Worm (Caenorhabditis elegans) whole organism, L3 larva: Measurements from ENCODE around the gene ppm-2.

ENCODE experiments used
- R02D3.7 ChIP-seq: fragments of 150-350 bp; optimal IDR thresholded peaks from 2 replicates; lab custom pipeline; 2014; ENCODE audit warnings: missing biosample characterization, missing genetic modification characterization
- aly-2 ChIP-seq: fragments of 150-350 bp; optimal IDR thresholded peaks from 2 replicates; lab custom pipeline; 2014; ENCODE audit warnings: missing biosample characterization, missing genetic modification characterization
- ama-1 ChIP-seq: fragments of 150-350 bp; optimal IDR thresholded peaks from 2 replicates; lab custom pipeline; 2018
- ceh-16 ChIP-seq: sonication (generic microtip); optimal IDR thresholded peaks from 2 replicates; lab custom pipeline; 2017; ENCODE audit warnings: missing biosample characterization, missing genetic modification characterization
- ceh-28 ChIP-seq: fragments of 150-350 bp; optimal IDR thresholded peaks from 2 replicates; lab custom pipeline; 2014; ENCODE audit warnings: missing biosample characterization, missing genetic modification reagents, missing genetic modification characterization
- ceh-82 ChIP-seq: fragments of 150-350 bp; optimal IDR thresholded peaks from 2 replicates; lab custom pipeline; 2014; ENCODE audit warnings: missing biosample characterization, missing genetic modification characterization
- ceh-9 ChIP-seq: sonication (generic microtip); optimal IDR thresholded peaks from 2 replicates; lab custom pipeline; 2018; ENCODE audit warnings: missing biosample characterization, missing genetic modification characterization
- egl-27 ChIP-seq: sonication (generic microtip); optimal IDR thresholded peaks from 4 replicates; lab custom pipeline; 2017; ENCODE audit warnings: missing biosample characterization, missing genetic modification reagents, missing genetic modification characterization
- egl-5 ChIP-seq: fragments of 150-350 bp; optimal IDR thresholded peaks from 2 replicates; lab custom pipeline; 2017; ENCODE audit warnings: missing biosample characterization, missing genetic modification reagents, missing genetic modification characterization, inconsistent platforms
- elt-1 ChIP-seq: fragments of 150-350 bp; optimal IDR thresholded peaks from 2 replicates; lab custom pipeline; 2014; ENCODE audit warnings: missing biosample characterization, missing genetic modification characterization
- elt-2 ChIP-seq: sonication (generic microtip); optimal IDR thresholded peaks from 2 replicates; lab custom pipeline; 2016; ENCODE audit warnings: missing genetic modification reagents, mild to moderate bottlenecking, missing genetic modification characterization, missing compliant biosample characterization
- elt-3 ChIP-seq, 3 experiments: fragments of 150-350 bp in 1 of 3; sonication (generic microtip) in 2 of 3; optimal IDR thresholded peaks; 2 replicates in 2 of 3; 4 replicates in 1 of 3; lab custom pipeline; 2014 to 2017; ENCODE audit warnings: missing biosample characterization in 3 of 3, missing genetic modification characterization in 3 of 3
- fkh-10 ChIP-seq: sonication (generic microtip); optimal IDR thresholded peaks from 2 replicates; lab custom pipeline; 2017; ENCODE audit warnings: missing biosample characterization, missing genetic modification reagents, missing genetic modification characterization
- fos-1 ChIP-seq: fragments of 150-350 bp; optimal IDR thresholded peaks from 2 replicates; lab custom pipeline; 2014; ENCODE audit warnings: missing biosample characterization, missing genetic modification characterization
- hmg-11 ChIP-seq: sonication (generic microtip); optimal IDR thresholded peaks from 2 replicates; lab custom pipeline; 2016; ENCODE audit warnings: missing genetic modification characterization, missing compliant biosample characterization
- jun-1 ChIP-seq: fragments of 150-350 bp; optimal IDR thresholded peaks from 2 replicates; lab custom pipeline; 2014; ENCODE audit warnings: missing biosample characterization, missing genetic modification reagents, missing genetic modification characterization
- lin-15B ChIP-seq: fragments of 150-350 bp; optimal IDR thresholded peaks from 2 replicates; lab custom pipeline; 2014; ENCODE audit warnings: missing biosample characterization, missing genetic modification characterization
- lin-39 ChIP-seq: fragments of 150-350 bp; optimal IDR thresholded peaks from 2 replicates; lab custom pipeline; 2018; ENCODE audit warnings: missing biosample characterization, missing genetic modification reagents, missing genetic modification characterization
- lsy-12 ChIP-seq: sonication (generic microtip); optimal IDR thresholded peaks from 2 replicates; lab custom pipeline; 2016; ENCODE audit warnings: mild to moderate bottlenecking, missing genetic modification characterization, missing compliant biosample characterization
- mdl-1 ChIP-seq: fragments of 150-350 bp; optimal IDR thresholded peaks from 2 replicates; lab custom pipeline; 2014; ENCODE audit warnings: missing biosample characterization, missing genetic modification characterization
- mml-1 ChIP-seq: fragments of 150-350 bp; sonication (generic microtip); optimal IDR thresholded peaks from 3 replicates; lab custom pipeline; 2014; ENCODE audit warnings: missing biosample characterization, missing genetic modification characterization
- nfya-1 ChIP-seq: sonication (generic microtip); optimal IDR thresholded peaks from 2 replicates; lab custom pipeline; 2017; ENCODE audit warnings: missing genetic modification characterization, mild to moderate bottlenecking, missing compliant biosample characterization, antibody characterized with exemption, moderate library complexity; ENCODE audit not compliant: insufficient read depth
- nhr-11 ChIP-seq: fragments of 150-350 bp; optimal IDR thresholded peaks from 2 replicates; lab custom pipeline; 2014; ENCODE audit warnings: missing biosample characterization, missing genetic modification characterization
- nhr-23 ChIP-seq: fragments of 150-350 bp; optimal IDR thresholded peaks from 2 replicates; lab custom pipeline; 2014; ENCODE audit warnings: missing biosample characterization, missing genetic modification reagents, missing genetic modification characterization
- nhr-237 ChIP-seq: fragments of 150-350 bp; optimal IDR thresholded peaks from 2 replicates; lab custom pipeline; 2014; ENCODE audit warnings: missing biosample characterization, missing genetic modification characterization
- nhr-25 ChIP-seq: sonication (generic microtip); optimal IDR thresholded peaks from 2 replicates; lab custom pipeline; 2017; ENCODE audit warnings: missing biosample characterization, missing genetic modification characterization
- nhr-28 ChIP-seq: fragments of 150-350 bp; optimal IDR thresholded peaks from 2 replicates; lab custom pipeline; 2014; ENCODE audit warnings: missing biosample characterization, missing genetic modification characterization
- nhr-43 ChIP-seq: sonication (generic microtip); optimal IDR thresholded peaks from 2 replicates; lab custom pipeline; 2016; ENCODE audit warnings: mild to moderate bottlenecking, missing genetic modification characterization, missing compliant biosample characterization; ENCODE audit not compliant: poor library complexity, severe bottlenecking
- nhr-67 ChIP-seq: fragments of 150-350 bp; optimal IDR thresholded peaks from 2 replicates; lab custom pipeline; 2014; ENCODE audit warnings: missing biosample characterization, missing genetic modification characterization
- nhr-76 ChIP-seq: fragments of 150-350 bp; sonication (generic microtip); optimal IDR thresholded peaks from 5 replicates; lab custom pipeline; 2014; ENCODE audit warnings: missing biosample characterization, missing genetic modification characterization
- nhr-77 ChIP-seq: fragments of 150-350 bp; optimal IDR thresholded peaks from 2 replicates; lab custom pipeline; 2014; ENCODE audit warnings: missing biosample characterization, missing genetic modification characterization
- pha-4 ChIP-seq: fragments of 150-350 bp; optimal IDR thresholded peaks from 2 replicates; lab custom pipeline; 2014; ENCODE audit warnings: missing biosample characterization, missing genetic modification reagents, missing genetic modification characterization
- pqm-1 ChIP-seq: fragments of 150-350 bp; optimal IDR thresholded peaks from 2 replicates; lab custom pipeline; 2017; ENCODE audit warnings: missing biosample characterization, missing genetic modification characterization, inconsistent platforms
- sea-2 ChIP-seq: fragments of 150-350 bp; sonication (generic microtip); optimal IDR thresholded peaks from 4 replicates; lab custom pipeline; 2014; ENCODE audit warnings: missing biosample characterization, missing genetic modification reagents, missing genetic modification characterization
- skn-1 ChIP-seq: fragments of 150-350 bp; optimal IDR thresholded peaks from 2 replicates; lab custom pipeline; 2014; ENCODE audit warnings: missing biosample characterization, missing genetic modification characterization
- snpc-4 ChIP-seq: fragments of 150-350 bp; optimal IDR thresholded peaks from 2 replicates; lab custom pipeline; 2014; ENCODE audit warnings: missing biosample characterization, missing genetic modification characterization
- tbx-2 ChIP-seq: sonication (generic microtip); optimal IDR thresholded peaks from 2 replicates; lab custom pipeline; 2016; ENCODE audit warnings: mild to moderate bottlenecking, missing genetic modification characterization, missing compliant biosample characterization
- unc-39 ChIP-seq: sonication (generic microtip); optimal IDR thresholded peaks from 4 replicates; lab custom pipeline; 2017; ENCODE audit warnings: missing biosample characterization, missing genetic modification characterization
- unc-62 ChIP-seq: fragments of 150-350 bp; sonication (generic microtip); optimal IDR thresholded peaks from 4 replicates; lab custom pipeline; 2014; ENCODE audit warnings: missing biosample characterization, missing genetic modification reagents, missing genetic modification characterization
- zag-1 ChIP-seq: fragments of 150-350 bp; optimal IDR thresholded peaks from 2 replicates; lab custom pipeline; 2014; ENCODE audit warnings: missing biosample characterization, missing genetic modification characterization
- ztf-11 ChIP-seq: fragments of 150-350 bp; optimal IDR thresholded peaks from 2 replicates; lab custom pipeline; 2014; ENCODE audit warnings: missing biosample characterization, missing genetic modification characterization
- ztf-4 ChIP-seq: fragments of 150-350 bp; optimal IDR thresholded peaks from 2 replicates; lab custom pipeline; 2014; ENCODE audit warnings: missing biosample characterization, missing genetic modification characterization

The ppm-2 gene

ce11 chrIII:4649363-4649768, 928 bp upstream of the ppm-2 start (continued):
- TF ChIP-seq lin-39 (peak; percentile 90), nhr-76 (tag; lab: Kevin White, UChicago) (peak; percentile 21), fos-1 (tag; lab: Kevin White, UChicago) (peak; percentile 28), elt-2 (tag; lab: Kevin White, UChicago) (peak; percentile 96), egl-27 (tag; lab: Kevin White, UChicago) (peak; percentile 35), mdl-1 (tag; lab: Kevin White, UChicago) (peak; percentile 99), nfya-1 (peak; percentile 90)
- TF ChIP-seq, all 47 proteins: peak for 30

ce11 chrIII:4653374-4653773, 3.1 kb downstream of the ppm-2 start:
- TF ChIP-seq pha-4 (tag; lab: Kevin White, UChicago) (no peak), ztf-4 (tag; lab: Kevin White, UChicago) (no peak), lin-39 (no peak), ceh-82 (tag; lab: Kevin White, UChicago) (no peak), elt-1 (tag; lab: Kevin White, UChicago) (no peak), nhr-76 (tag; lab: Kevin White, UChicago) (no peak), skn-1 (no peak), ztf-11 (tag; lab: Kevin White, UChicago) (no peak), nhr-28 (tag; lab: Kevin White, UChicago) (no peak), ama-1 (lab: Kevin White, UChicago) (no peak), mml-1 (tag; lab: Kevin White, UChicago) (no peak)
- TF ChIP-seq, all 47 proteins: peak for 0

ce11 chrIII:4653912-4654311, 3.6 kb downstream of the ppm-2 start:
- TF ChIP-seq elt-1 (tag; lab: Kevin White, UChicago) (no peak), fkh-10 (no peak), pha-4 (tag; lab: Kevin White, UChicago) (no peak), skn-1 (no peak), nhr-43 (tag; lab: Kevin White, UChicago) (peak; percentile 66), lsy-12 (tag; lab: Kevin White, UChicago) (peak; percentile 27), ceh-9 (tag; lab: Kevin White, UChicago) (no peak), nhr-237 (tag; lab: Kevin White, UChicago) (no peak), tbx-2 (tag; lab: Kevin White, UChicago) (no peak), ama-1 (lab: Kevin White, UChicago) (peak; percentile 19), lin-15B (no peak), hmg-11 (tag; lab: Kevin White, UChicago) (no peak), nhr-76 (tag; lab: Kevin White, UChicago) (no peak)
- TF ChIP-seq, all 47 proteins: peak for 3

- TF ChIP-seq nhr-67 (no peak), zag-1 (no peak), ceh-9 (tag; lab: Kevin White, UChicago) (no peak), elt-1 (tag; lab: Kevin White, UChicago) (no peak), skn-1 (no peak), sea-2 (no peak), nhr-23 (no peak), jun-1 (no peak), ztf-4 (tag; lab: Kevin White, UChicago) (no peak), nhr-11 (tag; lab: Kevin White, UChicago) (no peak), R02D3.7 (tag; lab: Kevin White, UChicago) (no peak), nhr-25 (no peak), ceh-82 (tag; lab: Kevin White, UChicago) (no peak), tbx-2 (tag; lab: Kevin White, UChicago) (no peak), hmg-11 (tag; lab: Kevin White, UChicago) (no peak), ama-1 (lab: Kevin White, UChicago) (no peak), pqm-1 (tag; lab: Kevin White, UChicago) (no peak)
Measured at ce11 chrIII:4655402-4655801, 5.1 kb downstream of the ppm-2 start, which contains the start of gene T23F11.2. Gene T23F11.2 (minus strand): TSS chrIII:4655502.

ce11 chrIII:4656415-4656814, 6.1 kb downstream of the ppm-2 start:
- TF ChIP-seq pha-4 (tag; lab: Kevin White, UChicago) (no peak), unc-62 (GFP tag; lab: Kevin White, UChicago) (no peak), nhr-77 (tag; lab: Kevin White, UChicago) (no peak), aly-2 (tag; lab: Kevin White, UChicago) (no peak), tbx-2 (tag; lab: Kevin White, UChicago) (peak; percentile 8), fkh-10 (peak; percentile 67), mdl-1 (tag; lab: Kevin White, UChicago) (peak; percentile 48), mml-1 (tag; lab: Kevin White, UChicago) (no peak), ceh-16 (no peak), elt-3 (tag; optimal IDR thresholded peaks at IDR 0.05; lab: Kevin White, UChicago) (no peak), hmg-11 (tag; lab: Kevin White, UChicago) (peak; percentile 76), elt-1 (tag; lab: Kevin White, UChicago) (peak; percentile 9), nfya-1 (peak; percentile 81), lin-15B (peak; percentile 31), nhr-11 (tag; lab: Kevin White, UChicago) (no peak), lin-39 (peak; percentile 85), R02D3.7 (tag; lab: Kevin White, UChicago) (no peak), nhr-25 (no peak), snpc-4 (tag; lab: Kevin White, UChicago) (peak; percentile 49), egl-5 (no peak), fos-1 (tag; lab: Kevin White, UChicago) (no peak), nhr-43 (tag; lab: Kevin White, UChicago) (no peak), ceh-28 (tag; lab: Kevin White, UChicago) (peak; percentile 42), unc-39 (tag; lab: Kevin White, UChicago) (no peak), nhr-23 (no peak)
